Worm (Caenorhabditis elegans): ENCODE measurements around the gene gasr-8.

DNA sequence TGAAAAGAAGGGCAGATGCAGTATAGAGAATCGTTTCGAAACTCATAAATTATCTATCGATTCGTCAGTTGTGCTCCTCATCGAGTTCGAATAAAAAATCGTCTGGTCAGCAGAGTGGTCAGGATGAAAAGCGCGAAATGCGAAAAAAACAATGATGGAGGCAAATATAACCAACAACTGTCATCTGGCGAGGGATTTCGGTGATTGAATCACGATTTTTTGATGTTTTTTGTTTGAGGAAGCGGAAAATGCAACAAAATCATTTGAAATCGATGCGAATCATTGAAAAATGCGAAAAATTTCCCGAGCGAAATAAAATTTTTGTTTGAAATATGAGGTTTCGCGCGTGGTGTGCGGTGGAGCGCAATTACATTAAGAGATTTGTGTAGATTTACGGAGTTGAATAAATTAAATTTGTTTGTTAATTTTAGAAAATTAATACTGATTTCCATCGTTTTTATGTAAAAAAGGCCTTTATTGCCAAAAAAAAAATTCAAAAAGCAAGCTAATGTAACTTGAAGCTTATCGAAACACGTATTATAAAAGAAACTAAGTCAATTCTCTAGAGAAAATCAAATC lies 45.4 kb downstream of the gasr-8 start, which contains the start of gene unc-61:
- TF ChIP-seq ama-1 (optimal IDR thresholded peaks at IDR 0.05): no peak
- TF ChIP-seq tbx-11 (GFP tag; IDR thresholded peaks at IDR 0.05): no peak
- TF ChIP-seq hnd-1 (tag; optimal IDR thresholded peaks at IDR 0.05): no peak
- TF ChIP-seq tbx-37 (GFP tag; conservative IDR thresholded peaks at IDR 0.05): no peak
- no peak for TF ChIP-seq flt-1 (GFP tag; IDR thresholded peaks at IDR 0.05)
- no peak for TF ChIP-seq pes-1 (GFP tag; IDR thresholded peaks at IDR 0.05)
